Worm (Caenorhabditis elegans): ENCODE measurements around the gene Y75B12B.1.

DNA sequence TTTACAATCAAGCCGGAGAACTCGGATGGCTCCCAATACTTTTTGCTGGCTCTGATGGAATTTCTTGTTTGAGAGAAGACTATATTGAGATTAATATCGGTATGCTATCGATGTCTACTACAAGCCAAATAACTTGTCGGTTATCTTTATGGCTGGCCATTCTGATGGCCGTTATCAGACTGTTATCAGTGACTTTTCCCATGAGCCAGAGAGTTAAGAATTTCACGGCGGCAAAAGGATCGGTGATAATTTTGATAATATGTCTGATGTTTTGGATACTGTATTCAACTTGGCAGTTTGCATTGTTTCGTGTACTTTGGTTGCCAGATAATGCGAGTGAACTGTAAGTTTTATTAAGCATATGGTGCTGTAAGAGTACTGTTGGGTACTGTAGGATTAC lies 41.7 kb downstream of the Y75B12B.1 start:
- no peak for TF ChIP-seq tab-1 (GFP tag; IDR thresholded peaks at IDR 0.05)
- TF ChIP-seq ztf-29 (GFP tag; IDR thresholded peaks at IDR 0.05) = no peak
- TF ChIP-seq med-1 (GFP tag; optimal IDR thresholded peaks at IDR 0.05; ENCODE audit: insufficient read depth) = no peak
- TF ChIP-seq flt-1 (GFP tag; IDR thresholded peaks at IDR 0.05) = no peak
- TF ChIP-seq ref-1 (GFP tag; conservative IDR thresholded peaks at IDR 0.05) = no peak
- TF ChIP-seq klf-2 (GFP tag; conservative IDR thresholded peaks at IDR 0.05) = no peak
